Fruit fly (Drosophila melanogaster): Measurements from ENCODE around the gene hzg.

hzg gene

DNA sequence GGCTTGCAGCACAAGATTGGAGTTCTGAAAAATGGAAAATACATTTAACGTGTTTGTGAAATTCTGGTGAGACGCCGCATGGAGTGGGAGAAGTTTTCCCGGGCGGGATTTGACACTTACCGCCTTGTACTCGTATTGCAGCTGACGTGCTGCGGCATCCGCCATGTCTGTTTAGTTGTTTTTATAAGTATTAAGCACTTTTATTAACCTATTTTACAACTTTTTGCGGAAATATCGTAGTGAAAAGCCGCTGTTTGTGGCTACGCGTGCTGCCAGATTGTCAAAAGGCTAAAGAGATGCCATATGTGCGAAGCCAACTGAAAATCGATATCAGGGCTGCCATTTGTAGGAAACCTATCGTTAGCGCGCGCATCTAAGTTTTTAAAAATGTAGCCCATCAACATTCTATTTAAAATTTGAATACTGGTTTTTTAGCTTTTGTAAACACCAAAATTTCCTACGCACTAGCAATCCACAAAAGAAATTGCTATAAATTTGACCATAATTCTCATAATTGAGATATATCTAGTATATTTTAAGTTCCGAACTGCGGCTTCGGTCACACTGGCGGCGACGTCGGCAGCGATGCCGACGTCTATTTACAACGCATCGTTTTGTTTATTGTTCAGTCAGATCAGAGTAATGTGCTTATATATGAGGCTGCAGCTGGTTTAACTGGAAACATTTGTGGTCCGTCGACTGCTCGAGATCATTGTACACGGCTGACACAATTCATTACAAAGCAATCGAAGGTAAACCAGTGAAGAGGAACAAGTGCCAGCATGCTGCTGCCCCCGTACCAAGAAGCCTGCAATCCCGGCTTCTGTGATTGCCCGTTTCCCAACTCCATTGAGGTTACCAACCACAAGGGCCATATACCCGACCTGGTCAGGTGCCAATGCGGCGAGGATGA is 36.7 kb downstream of the hzg start, which contains the start of the genes Brr2 and CG10516:
Brr2 (minus strand) TSS at position 285 of the 913 bp plus-strand sequence.
CG10516 (plus strand) TSS at position 617 of the 913 bp plus-strand sequence.
- TF ChIP-seq ham (GFP tag; IDR thresholded peaks at IDR 0.05), result no peak
- TF ChIP-seq run (tag; optimal IDR thresholded peaks at IDR 0.05), result no peak
- peak in 1 of 3 experiments; percentile 63 for TF ChIP-seq Stat92E (GFP tag; optimal IDR thresholded peaks at IDR 0.05)
- TF ChIP-seq CG30020 (tag; optimal IDR thresholded peaks at IDR 0.05), result peak; percentile 57
- no peak for TF ChIP-seq CG2129 (GFP tag; IDR thresholded peaks at IDR 0.05; ENCODE audit: partially characterized antibody)
- no peak for TF ChIP-seq Bdp1 (GFP tag; optimal IDR thresholded peaks at IDR 0.05)
- TF ChIP-seq nmo (GFP tag; optimal IDR thresholded peaks at IDR 0.05), result peak; percentile 74
- TF ChIP-seq CG1024 (GFP tag; IDR thresholded peaks at IDR 0.05), result 0 out of 2 replicates have a peak, but pooled peaks have one; percentile 5
- no peak for TF ChIP-seq CG18599 (GFP tag; optimal IDR thresholded peaks at IDR 0.05)
- TF ChIP-seq Ets97D (GFP tag; optimal IDR thresholded peaks at IDR 0.05), result peak; percentile 66
- no peak for TF ChIP-seq wek (GFP tag; optimal IDR thresholded peaks at IDR 0.05)
- peak; percentile 73 for TF ChIP-seq CG31441 (GFP tag; IDR thresholded peaks at IDR 0.05)
- TF ChIP-seq sna (GFP tag; IDR thresholded peaks at IDR 0.05; ENCODE audit: partially characterized antibody), result 0 out of 2 replicates have a peak, but pooled peaks have one; percentile 32
- no peak for TF ChIP-seq CG5245 (GFP tag; optimal IDR thresholded peaks at IDR 0.05)
- peak; percentile 79 for TF ChIP-seq Lhr (GFP tag; optimal IDR thresholded peaks at IDR 0.05)
- TF ChIP-seq CG14050 (GFP tag; IDR thresholded peaks at IDR 0.05), result no peak
- TF ChIP-seq CG13424 (tag; optimal IDR thresholded peaks at IDR 0.05), result peak; percentile 49
- peak; percentile 6 to 8 for TF ChIP-seq Pdp1 (GFP tag; optimal IDR thresholded peaks at IDR 0.05)
- TF ChIP-seq HLH54F (GFP tag; optimal IDR thresholded peaks at IDR 0.05), result peak; percentile 37
- no peak for TF ChIP-seq CG9609 (GFP tag; optimal IDR thresholded peaks at IDR 0.05)
- no peak for TF ChIP-seq CG34376 (GFP tag; optimal IDR thresholded peaks at IDR 0.05)
- TF ChIP-seq CG34224 (GFP tag; IDR thresholded peaks at IDR 0.05; ENCODE audit: partially characterized antibody), result peak; percentile 27; the same call in 1 of the 3 replicates
- 0 out of 3 replicates have a peak, but pooled peaks have one; percentile 45 for TF ChIP-seq CG7963 (GFP tag; IDR thresholded peaks at IDR 0.05; ENCODE audit: partially characterized antibody)
- no peak for TF ChIP-seq MTF-1 (GFP tag; optimal IDR thresholded peaks at IDR 0.05; ENCODE audit: borderline replicate concordance)
- TF ChIP-seq CG7271 (tag; optimal IDR thresholded peaks at IDR 0.05), result no peak
- TF ChIP-seq Awh (GFP tag; IDR thresholded peaks at IDR 0.05), result 0 out of 2 replicates have a peak, but pooled peaks have one; percentile 21
- TF ChIP-seq Nf-YA (GFP tag; IDR thresholded peaks at IDR 0.05), result no peak
- TF ChIP-seq Max (GFP tag; optimal IDR thresholded peaks at IDR 0.05), result peak; percentile 68
- TF ChIP-seq Xrp1 (GFP tag; IDR thresholded peaks at IDR 0.05), result no peak
- peak; percentile 87 for TF ChIP-seq YL-1 (GFP tag; optimal IDR thresholded peaks at IDR 0.05)
- TF ChIP-seq Gug (GFP tag; IDR thresholded peaks at IDR 0.05), result no peak
- peak; percentile 11 for TF ChIP-seq HHEX (GFP tag; optimal IDR thresholded peaks at IDR 0.05)
- TF ChIP-seq HLH4C (GFP tag; IDR thresholded peaks at IDR 0.05; ENCODE audit: partially characterized antibody), result 0 out of 3 replicates have a peak, but pooled peaks have one; percentile 37
- TF ChIP-seq ap (GFP tag; IDR thresholded peaks at IDR 0.05), result peak; percentile 5; the same call in 1 of the 2 replicates
- no peak for TF ChIP-seq dan (GFP tag; IDR thresholded peaks at IDR 0.05)
- TF ChIP-seq MESR4 (GFP tag; optimal IDR thresholded peaks at IDR 0.05), result peak; percentile 38
- no peak for TF ChIP-seq Abd-B (GFP tag; optimal IDR thresholded peaks at IDR 0.05)
- peak; percentile 48 for TF ChIP-seq CG2120 (GFP tag; optimal IDR thresholded peaks at IDR 0.05)
- peak; percentile 31 for TF ChIP-seq zfh2 (GFP tag; optimal IDR thresholded peaks at IDR 0.05)
- peak; percentile 80 for TF ChIP-seq pzg (GFP tag; optimal IDR thresholded peaks at IDR 0.05)
- TF ChIP-seq cas (GFP tag; IDR thresholded peaks at IDR 0.05), result no peak
- TF ChIP-seq eve (GFP tag; optimal IDR thresholded peaks at IDR 0.05), result no peak
- peak; percentile 50 for TF ChIP-seq Bteb2 (GFP tag; optimal IDR thresholded peaks at IDR 0.05)
- TF ChIP-seq Sox102F (GFP tag; optimal IDR thresholded peaks at IDR 0.05), result no peak
- TF ChIP-seq bab2 (GFP tag; optimal IDR thresholded peaks at IDR 0.05), result peak; percentile 36
- TF ChIP-seq CG16779 (GFP tag; IDR thresholded peaks at IDR 0.05), result no peak
- peak; percentile 13 for TF ChIP-seq Six4 (GFP tag; optimal IDR thresholded peaks at IDR 0.05)
